Fruit fly (Drosophila melanogaster): ENCODE results near the gene CG31730.

CG31730 gene

dm6 chr2L:13219281-13220092, 40.1 kb downstream of the CG31730 start, which contains the start of the genes CG9426 and mRF1 (continued):
- TF ChIP-seq HLH4C (GFP tag; IDR thresholded peaks at IDR 0.05; ENCODE audit: partially characterized antibody) (peak; percentile 97), Stat92E (GFP tag; optimal IDR thresholded peaks at IDR 0.05) (peak in 1 of 3 experiments; percentile 34), Taf1 (GFP tag; IDR thresholded peaks at IDR 0.05) (no peak), vnd (GFP tag; IDR thresholded peaks at IDR 0.05; ENCODE audit: partially characterized antibody) (peak; percentile 95), CkIIα-i1 (GFP tag; IDR thresholded peaks at IDR 0.05) (no peak), sisA (GFP tag; IDR thresholded peaks at IDR 0.05) (no peak), Deaf1 (tag; optimal IDR thresholded peaks at IDR 0.05) (no peak), CG14667 (GFP tag; IDR thresholded peaks at IDR 0.05) (no peak), abd-A (tag; optimal IDR thresholded peaks at IDR 0.05) (no peak), CG8765 (GFP tag; IDR thresholded peaks at IDR 0.05) (no peak), Elba2 (GFP tag; optimal IDR thresholded peaks at IDR 0.05) (peak; percentile 86), peb (GFP tag; IDR thresholded peaks at IDR 0.05) (no peak), btn (GFP tag; optimal IDR thresholded peaks at IDR 0.05) (no peak), Hmr (GFP tag; optimal IDR thresholded peaks at IDR 0.05) (peak; percentile 3), CG18262 (tag; optimal IDR thresholded peaks at IDR 0.05) (peak; percentile 15), Opbp (GFP tag; IDR thresholded peaks at IDR 0.05; ENCODE audit: partially characterized antibody) (peak; percentile 97), CG2116 (GFP tag; optimal IDR thresholded peaks at IDR 0.05) (peak; percentile 92), CG10431 (GFP tag; optimal IDR thresholded peaks at IDR 0.05) (no peak), p53 (GFP tag; optimal IDR thresholded peaks at IDR 0.05) (peak; percentile 31), Hmx (GFP tag; optimal IDR thresholded peaks at IDR 0.05) (no peak), pzg (GFP tag; optimal IDR thresholded peaks at IDR 0.05) (peak; percentile 81), sug (tag; optimal IDR thresholded peaks at IDR 0.05) (peak; percentile 50), Pdp1 (GFP tag; optimal IDR thresholded peaks at IDR 0.05) (peak in 1 of 2 experiments; percentile 84), CG4360 (GFP tag; IDR thresholded peaks at IDR 0.05) (peak; percentile 97), unc-4 (GFP tag; IDR thresholded peaks at IDR 0.05; ENCODE audit: partially characterized antibody) (peak; percentile 98), stwl (tag; optimal IDR thresholded peaks at IDR 0.05) (peak; percentile 73), YL-1 (GFP tag; optimal IDR thresholded peaks at IDR 0.05) (peak; percentile 93), Trl (optimal IDR thresholded peaks at IDR 0.05) (no peak), Trl (GFP tag; optimal IDR thresholded peaks at IDR 0.05) (peak; percentile 10), unpg (GFP tag; optimal IDR thresholded peaks at IDR 0.05) (peak; percentile 40), CG7987 (GFP tag; optimal IDR thresholded peaks at IDR 0.05) (peak; percentile 37), ATbp (GFP tag; optimal IDR thresholded peaks at IDR 0.05) (no peak)

- TF ChIP-seq Nf-YA (GFP tag; IDR thresholded peaks at IDR 0.05) (peak; percentile 68), Sry-δ (GFP tag; optimal IDR thresholded peaks at IDR 0.05) (peak; percentile 29), CG7786 (GFP tag; optimal IDR thresholded peaks at IDR 0.05) (peak; percentile 47), CG4424 (GFP tag; optimal IDR thresholded peaks at IDR 0.05) (peak; percentile 35), pros (GFP tag; optimal IDR thresholded peaks at IDR 0.05) (peak; percentile 98), CG12942 (GFP tag; optimal IDR thresholded peaks at IDR 0.05) (peak; percentile 19), CG1792 (GFP tag; optimal IDR thresholded peaks at IDR 0.05) (peak; percentile 58), CG18262 (tag; optimal IDR thresholded peaks at IDR 0.05) (peak; percentile 44), HmgZ (tag; optimal IDR thresholded peaks at IDR 0.05) (peak; percentile 25), CG18764 (GFP tag; optimal IDR thresholded peaks at IDR 0.05) (peak; percentile 32), ewg (GFP tag; optimal IDR thresholded peaks at IDR 0.05) (peak; percentile 38), amos (GFP tag; IDR thresholded peaks at IDR 0.05; ENCODE audit: partially characterized antibody) (peak; percentile 51; the same call in 1 of the 2 replicates), Opbp (GFP tag; IDR thresholded peaks at IDR 0.05; ENCODE audit: partially characterized antibody) (peak; percentile 72), B-H2 (GFP tag; optimal IDR thresholded peaks at IDR 0.05) (peak; percentile 39), CG11247 (GFP tag; IDR thresholded peaks at IDR 0.05) (peak; percentile 70), zen (tag; optimal IDR thresholded peaks at IDR 0.05) (peak; percentile 59), seq (GFP tag; IDR thresholded peaks at IDR 0.05) (peak; percentile 46; the same call in 1 of the 2 replicates), D19A (tag; optimal IDR thresholded peaks at IDR 0.05) (peak; percentile 21), CG8944 (GFP tag; optimal IDR thresholded peaks at IDR 0.05) (peak; percentile 41)
Measured at dm6 chr2L:13215640-13216129, 43.9 kb downstream of the CG31730 start.

All from whole organism, embryonic.